Worm (Caenorhabditis elegans): Measurements from ENCODE around the gene Y1A5A.1.

DNA sequence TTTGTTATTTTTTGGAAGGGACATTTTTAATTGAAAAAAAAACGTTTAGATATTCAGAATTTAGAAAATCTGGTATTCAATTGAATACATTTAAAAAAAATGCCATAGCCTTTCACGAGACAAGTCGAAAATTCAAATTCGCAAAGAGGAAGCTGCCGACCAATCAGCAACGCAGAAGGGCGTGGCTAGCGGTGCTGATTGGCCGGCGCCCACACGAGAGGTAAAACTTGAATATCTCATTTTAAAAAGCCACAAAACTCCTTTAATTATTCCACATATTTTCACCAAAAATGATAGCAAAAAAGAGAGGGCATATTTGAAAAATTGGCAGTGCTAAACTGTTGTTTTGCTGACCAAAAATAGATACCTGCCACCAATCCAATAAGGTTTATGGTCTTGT lies 12.0 kb downstream of the Y1A5A.1 start:
- TF ChIP-seq pha-2 (tag; optimal IDR thresholded peaks at IDR 0.05) (no peak), zip-5 (tag; optimal IDR thresholded peaks at IDR 0.05) (no peak), nfya-1 (tag; optimal IDR thresholded peaks at IDR 0.05) (peak; percentile 79), nhr-11 (tag; optimal IDR thresholded peaks at IDR 0.05) (no peak), ceh-2 (tag; optimal IDR thresholded peaks at IDR 0.05) (no peak), ceh-18 (tag; optimal IDR thresholded peaks at IDR 0.05) (no peak), sox-4 (tag; optimal IDR thresholded peaks at IDR 0.05) (no peak)
